Worm (Caenorhabditis elegans) whole organism, L1 larva: ENCODE measurements around the gene fut-3.

Source experiments
- C04F5.9 ChIP-seq: sonication (generic microtip); optimal IDR thresholded peaks from 2 replicates; lab custom pipeline; 2016; ENCODE audit warnings: missing genetic modification characterization, missing compliant biosample characterization
- C16A3.4 ChIP-seq: fragments of 150-350 bp; optimal IDR thresholded peaks from 2 replicates; lab custom pipeline; 2014; ENCODE audit warnings: missing biosample characterization, missing genetic modification characterization
- F16B12.6 ChIP-seq: fragments of 150-350 bp; optimal IDR thresholded peaks from 2 replicates; lab custom pipeline; 2014; ENCODE audit warnings: missing biosample characterization, missing genetic modification characterization
- aha-1 ChIP-seq: fragments of 150-350 bp; optimal IDR thresholded peaks from 2 replicates; lab custom pipeline; 2014; ENCODE audit warnings: missing biosample characterization, missing genetic modification characterization
- ceh-8 ChIP-seq: fragments of 200-800 bp; sonication (Bioruptor generic); optimal IDR thresholded peaks from 2 replicates; lab custom pipeline; 2018; ENCODE audit warnings: mild to moderate bottlenecking, missing genetic modification characterization, moderate library complexity, missing compliant biosample characterization
- dpl-1 ChIP-seq, 3 experiments: fragments of 150-350 bp in 2 of 3; sonication (generic microtip) in 1 of 3; optimal IDR thresholded peaks; 2 replicates each; lab custom pipeline; 2014 to 2017; ENCODE audit warnings: missing biosample characterization in 3 of 3, missing genetic modification characterization in 3 of 3, missing genetic modification reagents in 3 of 3
- dsc-1 ChIP-seq: sonication (generic microtip); optimal IDR thresholded peaks from 2 replicates; lab custom pipeline; 2016; ENCODE audit warnings: mild to moderate bottlenecking, missing genetic modification characterization, missing compliant biosample characterization
- efl-1 ChIP-seq, 4 experiments: fragments of 150-350 bp; optimal IDR thresholded peaks in 3 of 4; peaks in 1 of 4; 1 replicate in 1 of 4; 2 replicates in 3 of 4; lab custom pipeline; 2014; ENCODE audit warnings: missing biosample characterization in 2 of 4, missing genetic modification characterization in 2 of 4, missing genetic modification reagents in 2 of 4
- egl-13 ChIP-seq: sonication (generic microtip); optimal IDR thresholded peaks from 2 replicates; lab custom pipeline; 2016; ENCODE audit warnings: missing genotype, missing genetic modification reagents, missing genetic modification characterization, missing compliant biosample characterization
- egl-27 ChIP-seq, 2 experiments: fragments of 150-350 bp in 1 of 2; sonication (generic microtip); optimal IDR thresholded peaks; 3 replicates each; lab custom pipeline; 2017 to 2018; ENCODE audit warnings: missing biosample characterization in 2 of 2, missing genetic modification characterization in 2 of 2, missing genetic modification reagents in 2 of 2
- elt-2 ChIP-seq: sonication (generic microtip); optimal IDR thresholded peaks from 2 replicates; lab custom pipeline; 2016; ENCODE audit warnings: missing genetic modification characterization, mild to moderate bottlenecking, inconsistent platforms, missing compliant biosample characterization, missing genetic modification reagents
- elt-3 ChIP-seq, 6 experiments: fragments of 150-350 bp in 1 of 6; sonication (generic microtip); optimal IDR thresholded peaks; 2 replicates each; lab custom pipeline; 2017 to 2018; ENCODE audit warnings: missing biosample characterization in 6 of 6, missing genetic modification characterization in 6 of 6, inconsistent platforms in 1 of 6
- ets-5 ChIP-seq: fragments of 200-800 bp; sonication (Bioruptor generic); IDR thresholded peaks from 2 replicates; pipeline ENCODE4 v1.3.6; 2022; ENCODE audit warnings: missing genetic modification characterization, missing compliant biosample characterization
- fkh-10 ChIP-seq: sonication (generic microtip); optimal IDR thresholded peaks from 2 replicates; lab custom pipeline; 2017; ENCODE audit warnings: missing biosample characterization, missing genetic modification reagents, missing genetic modification characterization
- fkh-8 ChIP-seq: sonication (generic microtip); optimal IDR thresholded peaks from 2 replicates; lab custom pipeline; 2016; ENCODE audit warnings: mild to moderate bottlenecking, missing genetic modification characterization, missing compliant biosample characterization
- fos-1 ChIP-seq: fragments of 150-350 bp; optimal IDR thresholded peaks from 2 replicates; lab custom pipeline; 2014; ENCODE audit warnings: missing biosample characterization, missing genetic modification characterization
- hlh-17 ChIP-seq: fragments of 200-800 bp; sonication (Bioruptor generic); optimal IDR thresholded peaks from 2 replicates; lab custom pipeline; 2018; ENCODE audit warnings: missing genetic modification characterization, mild to moderate bottlenecking, missing compliant biosample characterization, moderate library complexity, borderline replicate concordance
- hlh-4 ChIP-seq: sonication (generic microtip); optimal IDR thresholded peaks from 2 replicates; lab custom pipeline; 2016; ENCODE audit warnings: mild to moderate bottlenecking, missing genetic modification characterization, missing compliant biosample characterization
- irx-1 ChIP-seq: sonication (generic microtip); optimal IDR thresholded peaks from 2 replicates; lab custom pipeline; 2016; ENCODE audit warnings: missing genetic modification characterization, missing compliant biosample characterization
- isw-1 ChIP-seq: fragments of 200-800 bp; sonication (Bioruptor generic); IDR thresholded peaks from 2 replicates; pipeline ENCODE4 v1.3.6; 2022; ENCODE audit warnings: missing genetic modification characterization, missing compliant biosample characterization
- jun-1 ChIP-seq: fragments of 150-350 bp; optimal IDR thresholded peaks from 2 replicates; lab custom pipeline; 2014; ENCODE audit warnings: missing biosample characterization, missing genetic modification reagents, missing genetic modification characterization
- lin-14 ChIP-seq: fragments of 200-800 bp; sonication (Bioruptor generic); optimal IDR thresholded peaks from 2 replicates; lab custom pipeline; 2018; ENCODE audit warnings: mild to moderate bottlenecking, missing genetic modification characterization, moderate library complexity, missing compliant biosample characterization
- lin-35 ChIP-seq, 2 experiments: fragments of 150-350 bp; optimal IDR thresholded peaks; 2 replicates each; lab custom pipeline; 2014; ENCODE audit warnings: missing biosample characterization in 2 of 2, missing genetic modification characterization in 2 of 2, missing genetic modification reagents in 2 of 2
- lin-39 ChIP-seq: fragments of 150-350 bp; optimal IDR thresholded peaks from 2 replicates; lab custom pipeline; 2014; ENCODE audit warnings: missing biosample characterization, missing genetic modification reagents, missing genetic modification characterization
- lir-3 ChIP-seq: sonication (generic microtip); optimal IDR thresholded peaks from 2 replicates; lab custom pipeline; 2016; ENCODE audit warnings: mild to moderate bottlenecking, missing genetic modification characterization, moderate library complexity, missing compliant biosample characterization; ENCODE audit not compliant: poor library complexity
- lsy-2 ChIP-seq, 2 experiments: fragments of 150-350 bp; optimal IDR thresholded peaks; 2 replicates each; lab custom pipeline; 2014; ENCODE audit warnings: missing biosample characterization in 2 of 2, missing genetic modification characterization in 2 of 2
- mab-9 ChIP-seq: fragments of 200-800 bp; sonication (Bioruptor generic); IDR thresholded peaks from 2 replicates; pipeline ENCODE4 v1.3.6; 2022; ENCODE audit warnings: missing genetic modification reagents, missing genetic modification characterization, missing compliant biosample characterization
- mdl-1 ChIP-seq, 2 experiments: fragments of 150-350 bp; optimal IDR thresholded peaks; 2 replicates each; lab custom pipeline; 2014 to 2017; ENCODE audit warnings: missing biosample characterization in 2 of 2, missing genetic modification characterization in 2 of 2, inconsistent platforms in 1 of 2
- mep-1 ChIP-seq: fragments of 150-350 bp; optimal IDR thresholded peaks from 2 replicates; lab custom pipeline; 2014; ENCODE audit warnings: missing biosample characterization, missing genetic modification characterization
- nhr-12 ChIP-seq: sonication (generic microtip); optimal IDR thresholded peaks from 2 replicates; lab custom pipeline; 2017; ENCODE audit warnings: missing biosample characterization, missing genetic modification characterization
- nhr-20 ChIP-seq: sonication (generic microtip); optimal IDR thresholded peaks from 2 replicates; lab custom pipeline; 2016; ENCODE audit warnings: mild to moderate bottlenecking, missing genetic modification characterization, missing compliant biosample characterization
- nhr-237 ChIP-seq: fragments of 150-350 bp; optimal IDR thresholded peaks from 2 replicates; lab custom pipeline; 2014; ENCODE audit warnings: missing biosample characterization, missing genetic modification characterization
- nhr-71 ChIP-seq: sonication (generic microtip); optimal IDR thresholded peaks from 2 replicates; lab custom pipeline; 2016; ENCODE audit warnings: mild to moderate bottlenecking, missing genetic modification characterization, moderate library complexity, missing compliant biosample characterization
- nhr-76 ChIP-seq: sonication (generic microtip); optimal IDR thresholded peaks from 2 replicates; lab custom pipeline; 2017; ENCODE audit warnings: missing biosample characterization, missing genetic modification characterization
- nhr-84 ChIP-seq: sonication (generic microtip); optimal IDR thresholded peaks from 2 replicates; lab custom pipeline; 2017; ENCODE audit warnings: missing biosample characterization, missing genetic modification characterization
- nhr-90 ChIP-seq: sonication (generic microtip); optimal IDR thresholded peaks from 2 replicates; lab custom pipeline; 2016; ENCODE audit warnings: mild to moderate bottlenecking, missing genetic modification characterization, missing compliant biosample characterization; ENCODE audit not compliant: poor library complexity
- pqm-1 ChIP-seq: sonication (generic microtip); optimal IDR thresholded peaks from 3 replicates; lab custom pipeline; 2017; ENCODE audit warnings: missing biosample characterization, missing genetic modification characterization
- sox-4 ChIP-seq: sonication (generic microtip); optimal IDR thresholded peaks from 2 replicates; lab custom pipeline; 2016; ENCODE audit warnings: missing genetic modification characterization, missing compliant biosample characterization
- unc-130 ChIP-seq: fragments of 150-350 bp; optimal IDR thresholded peaks from 2 replicates; lab custom pipeline; 2017; ENCODE audit warnings: missing biosample characterization, missing genetic modification characterization, inconsistent platforms
- unc-30 ChIP-seq: sonication (generic microtip); optimal IDR thresholded peaks from 2 replicates; lab custom pipeline; 2017; ENCODE audit warnings: missing biosample characterization, missing genetic modification characterization
- unc-86 ChIP-seq: sonication (generic microtip); optimal IDR thresholded peaks from 2 replicates; lab custom pipeline; 2016; ENCODE audit warnings: missing genetic modification characterization, missing compliant biosample characterization
- xbp-1 ChIP-seq: sonication (generic microtip); optimal IDR thresholded peaks from 2 replicates; lab custom pipeline; 2016; ENCODE audit warnings: missing genetic modification characterization, missing compliant biosample characterization
- zag-1 ChIP-seq: fragments of 150-350 bp; optimal IDR thresholded peaks from 2 replicates; lab custom pipeline; 2014; ENCODE audit warnings: missing biosample characterization, missing genetic modification characterization
- ztf-11 ChIP-seq, 2 experiments: sonication (generic microtip); optimal IDR thresholded peaks; 2 replicates each; lab custom pipeline; 2016 to 2017; ENCODE audit warnings: missing genetic modification characterization in 2 of 2, missing biosample characterization in 1 of 2, missing compliant biosample characterization in 1 of 2
- ztf-4 ChIP-seq: fragments of 150-350 bp; optimal IDR thresholded peaks from 2 replicates; lab custom pipeline; 2014; ENCODE audit warnings: missing biosample characterization, missing genetic modification characterization

Gene fut-3

DNA sequence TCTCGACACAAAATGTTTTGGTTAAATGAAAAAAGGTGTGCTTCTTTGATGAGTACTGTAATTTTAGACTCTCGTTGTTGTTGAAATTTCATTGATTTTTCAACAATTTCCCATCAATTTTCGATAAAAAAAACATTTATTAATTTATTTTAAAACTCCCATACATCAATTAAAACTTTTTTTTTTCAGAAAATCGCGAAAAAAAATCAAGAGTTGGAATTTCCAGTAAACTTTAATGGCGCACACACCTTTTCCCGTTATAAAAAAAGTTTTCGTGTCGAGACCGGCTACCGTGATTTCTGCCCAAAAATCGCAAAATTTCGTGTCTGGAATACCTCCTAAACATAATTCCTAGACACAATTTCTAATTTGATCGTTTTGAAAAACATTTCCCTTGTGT, 35.2 kb upstream of the fut-3 start, which contains the start of gene C25H3.14:
Gene C25H3.14, plus strand, starts transcription at position 301 of the 400 bp plus-strand sequence.
- TF ChIP-seq ets-5 (no peak), C04F5.9 (no peak), mep-1 (tag; lab: Kevin White, UChicago) (no peak), fkh-10 (GFP tag; lab: Kevin White, UChicago) (no peak), nhr-76 (tag; lab: Kevin White, UChicago) (no peak), mdl-1 (tag; optimal IDR thresholded peaks at IDR 0.05; lab: Kevin White, UChicago) (no peak), fkh-8 (tag; lab: Kevin White, UChicago) (no peak), unc-130 (tag; lab: Kevin White, UChicago) (no peak), zag-1 (tag; lab: Kevin White, UChicago) (no peak), ceh-8 (no peak), egl-27 (tag; optimal IDR thresholded peaks at IDR 0.05; lab: Kevin White, UChicago) (no peak), lsy-2 (tag; optimal IDR thresholded peaks at IDR 0.05; lab: Kevin White, UChicago) (no peak)

ce11 chrII:5693893-5694292, 34.3 kb upstream of the fut-3 start, which contains the start of gene C25H3.3:
C25H3.3 (plus strand) TSS chrII:5694193.
- TF ChIP-seq efl-1 (optimal IDR thresholded peaks at IDR 0.05; lab: Kevin White, UChicago) (no peak), efl-1 (GFP tag; optimal IDR thresholded peaks at IDR 0.05 in 1 of 2; lab: Kevin White, UChicago) (peak in 1 of 2 experiments; percentile 61), mdl-1 (tag; optimal IDR thresholded peaks at IDR 0.05; lab: Kevin White, UChicago) (no peak), ceh-8 (no peak)
- TF ChIP-seq, all 84 proteins: peak for 1

DNA sequence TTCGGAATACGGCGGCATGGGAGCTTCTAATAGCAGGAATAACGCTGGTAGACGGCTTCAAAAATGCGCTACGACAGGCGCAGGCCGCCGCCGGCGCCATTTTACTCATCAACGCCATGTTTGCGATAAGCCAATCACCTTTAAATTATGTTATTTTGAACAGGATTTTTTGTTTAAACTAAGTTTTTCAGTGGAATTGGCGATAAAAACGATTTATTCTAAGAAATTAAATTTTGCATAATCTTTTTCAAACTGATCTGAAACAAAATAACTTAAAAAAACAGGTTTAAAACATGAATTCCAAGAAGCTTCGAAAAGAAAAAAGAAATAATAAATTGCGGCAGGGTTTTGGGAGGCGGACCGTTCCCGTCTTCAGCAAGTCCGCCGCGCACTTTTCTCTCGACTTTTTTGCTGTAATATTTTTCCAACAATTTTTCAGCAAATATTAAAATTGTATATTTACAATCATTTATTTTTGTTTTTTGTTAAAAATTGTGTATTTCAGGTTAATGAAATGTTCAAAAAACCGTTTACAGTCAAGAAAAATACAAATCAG, 31.7 kb upstream of the fut-3 start, which contains the start of the genes ndub-5 and eif-2D:
Gene ndub-5, minus strand, starts transcription at position 138 of the 556 bp plus-strand sequence.
Gene eif-2D, plus strand, starts transcription at position 506 of the 556 bp plus-strand sequence.
- TF ChIP-seq nhr-84 = no peak
- no peak for TF ChIP-seq hlh-17 (GFP tag; lab: Kevin White, UChicago)
- peak in 1 of 3 experiments; percentile 38 for TF ChIP-seq dpl-1 (GFP tag; optimal IDR thresholded peaks at IDR 0.05; lab: Kevin White, UChicago)
- TF ChIP-seq efl-1 (optimal IDR thresholded peaks at IDR 0.05; lab: Kevin White, UChicago) = no peak
- TF ChIP-seq efl-1 (GFP tag; optimal IDR thresholded peaks at IDR 0.05 in 1 of 2; lab: Kevin White, UChicago) = peak in 1 of 2 experiments; percentile 79
- no peak for TF ChIP-seq lin-39 (tag; lab: Kevin White, UChicago)
- TF ChIP-seq nhr-76 (tag; lab: Kevin White, UChicago) = no peak
- no peak for TF ChIP-seq ztf-4 (tag; lab: Kevin White, UChicago)
- TF ChIP-seq dsc-1 = no peak
- TF ChIP-seq zag-1 (tag; lab: Kevin White, UChicago) = no peak
- no peak for TF ChIP-seq mep-1 (tag; lab: Kevin White, UChicago)
- TF ChIP-seq unc-30 = no peak
- no peak for TF ChIP-seq egl-13
- TF ChIP-seq pqm-1 (tag; lab: Kevin White, UChicago) = no peak
- TF ChIP-seq lin-35 (GFP tag; optimal IDR thresholded peaks at IDR 0.05; lab: Kevin White, UChicago) = peak in 1 of 2 experiments; percentile 25
- no peak for TF ChIP-seq nhr-12 (tag; lab: Kevin White, UChicago)
- peak; percentile 12 for TF ChIP-seq nhr-71 (tag; lab: Kevin White, UChicago)
- TF ChIP-seq mdl-1 (tag; optimal IDR thresholded peaks at IDR 0.05; lab: Kevin White, UChicago) = no peak
- no peak for TF ChIP-seq F16B12.6 (tag; lab: Kevin White, UChicago)
- TF ChIP-seq lin-14 (GFP tag; lab: Kevin White, UChicago) = peak; percentile 19
- TF ChIP-seq fkh-8 (tag; lab: Kevin White, UChicago) = no peak
- no peak for TF ChIP-seq isw-1 (GFP tag; lab: Robert Waterston, UW)
- TF ChIP-seq aha-1 (tag; lab: Kevin White, UChicago) = no peak
- TF ChIP-seq mab-9 (GFP tag; lab: Robert Waterston, UW) = no peak
- no peak for TF ChIP-seq lir-3
- TF ChIP-seq sox-4 (tag; lab: Kevin White, UChicago) = no peak
- TF ChIP-seq ceh-8 = no peak
- TF ChIP-seq elt-3 (tag; optimal IDR thresholded peaks at IDR 0.05; lab: Kevin White, UChicago) = no peak
- TF ChIP-seq nhr-20 (tag; lab: Kevin White, UChicago) = no peak
- TF ChIP-seq nhr-237 = no peak
- TF ChIP-seq hlh-4 (tag; lab: Kevin White, UChicago) = no peak
- no peak for TF ChIP-seq nhr-90
- TF ChIP-seq C16A3.4 = no peak
- TF ChIP-seq fkh-10 (GFP tag; lab: Kevin White, UChicago) = no peak
- no peak for TF ChIP-seq unc-86 (tag; lab: Kevin White, UChicago)
- no peak for TF ChIP-seq xbp-1 (tag; lab: Kevin White, UChicago)
- no peak for TF ChIP-seq fos-1 (tag; lab: Kevin White, UChicago)
- no peak for TF ChIP-seq irx-1 (tag; lab: Kevin White, UChicago)
- peak in 1 of 2 experiments; percentile 36 for TF ChIP-seq lsy-2 (tag; optimal IDR thresholded peaks at IDR 0.05; lab: Kevin White, UChicago)
- TF ChIP-seq ztf-11 (tag; optimal IDR thresholded peaks at IDR 0.05; lab: Kevin White, UChicago) = no peak
- TF ChIP-seq unc-130 (tag; lab: Kevin White, UChicago) = no peak
- no peak for TF ChIP-seq jun-1
- TF ChIP-seq elt-2 (tag; lab: Kevin White, UChicago) = no peak
